ENCODE assay signal across 5 worm cellular contexts in the genomic region with DNA sequence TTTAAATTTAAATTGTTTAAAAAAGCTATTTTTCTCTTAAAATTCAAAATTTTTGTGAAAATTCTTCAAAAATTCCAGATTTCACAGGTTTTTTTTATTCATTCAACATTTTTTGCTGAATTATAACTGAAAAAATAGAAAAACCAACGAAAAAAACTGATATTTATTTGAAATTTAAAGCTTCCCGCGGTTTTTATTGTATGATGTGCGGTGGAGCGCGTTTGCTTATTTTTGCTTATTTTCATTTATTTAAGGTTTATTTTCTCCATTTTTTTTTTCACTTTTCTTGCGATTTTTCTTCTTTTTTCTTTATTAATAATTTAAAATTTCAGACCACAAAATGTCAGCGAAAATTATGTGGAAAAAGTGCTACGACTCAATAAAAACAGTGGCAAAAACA.
TF ChIP-seq lines count a peak whose summit lies in the region.

A gene (plus strand): TSS at position 327 of the 400 bp plus-strand sequence.

TF ChIP-seq in whole organism, L1 larva, 84 proteins besides CTCF, POLR2A, EP300 and RAD21 (continues in another document):
- TF ChIP-seq nhr-71 (tag; optimal IDR thresholded peaks at IDR 0.05; lab: Kevin White, UChicago) (no peak), tbx-2 (tag; optimal IDR thresholded peaks at IDR 0.05; lab: Kevin White, UChicago) (no peak), efl-1 (optimal IDR thresholded peaks at IDR 0.05; lab: Kevin White, UChicago) (peak; percentile 91 to 97), efl-1 (GFP tag; optimal IDR thresholded peaks at IDR 0.05 in 1 of 2; lab: Kevin White, UChicago) (peak; percentile 91 to 99), F16B12.6 (tag; optimal IDR thresholded peaks at IDR 0.05; lab: Kevin White, UChicago) (no peak), unc-130 (tag; optimal IDR thresholded peaks at IDR 0.05; lab: Kevin White, UChicago) (no peak), lsy-2 (tag; optimal IDR thresholded peaks at IDR 0.05; lab: Kevin White, UChicago) (peak; percentile 33 to 59), ceh-63 (GFP tag; optimal IDR thresholded peaks at IDR 0.05; lab: Kevin White, UChicago) (no peak), sup-37 (GFP tag; optimal IDR thresholded peaks at IDR 0.05; lab: Kevin White, UChicago) (no peak), lin-35 (GFP tag; optimal IDR thresholded peaks at IDR 0.05; lab: Kevin White, UChicago) (peak; percentile 80 to 92), nhr-20 (tag; optimal IDR thresholded peaks at IDR 0.05; lab: Kevin White, UChicago) (peak; percentile 25), swsn-7 (tag; optimal IDR thresholded peaks at IDR 0.05; lab: Kevin White, UChicago) (peak; percentile 17), nhr-11 (tag; optimal IDR thresholded peaks at IDR 0.05; lab: Kevin White, UChicago) (no peak), sox-4 (tag; optimal IDR thresholded peaks at IDR 0.05; lab: Kevin White, UChicago) (no peak), irx-1 (tag; optimal IDR thresholded peaks at IDR 0.05; lab: Kevin White, UChicago) (peak; percentile 4), xbp-1 (tag; optimal IDR thresholded peaks at IDR 0.05; lab: Kevin White, UChicago) (peak; percentile 9), nhr-85 (tag; lab: Kevin White, UChicago) (peak; percentile 48), unc-86 (tag; optimal IDR thresholded peaks at IDR 0.05; lab: Kevin White, UChicago) (no peak)

TF ChIP-seq in whole organism, L2 larva, 48 proteins besides CTCF, POLR2A, EP300 and RAD21:
- TF ChIP-seq C34F6.9 (tag; optimal IDR thresholded peaks at IDR 0.05; lab: Kevin White, UChicago) (peak; percentile 26), unc-55 (GFP tag; optimal IDR thresholded peaks at IDR 0.05; lab: Kevin White, UChicago) (peak; percentile 61), gmeb-1 (tag; optimal IDR thresholded peaks at IDR 0.05; lab: Kevin White, UChicago) (peak; percentile 91), fos-1 (tag; optimal IDR thresholded peaks at IDR 0.05; lab: Kevin White, UChicago) (no peak), nhr-10 (tag; optimal IDR thresholded peaks at IDR 0.05; lab: Kevin White, UChicago) (no peak)
TF ChIP-seq in whole organism, L2 larva: peak in this region for 3.

TF ChIP-seq in whole organism, L3 larva, 47 proteins besides CTCF, POLR2A, EP300 and RAD21:
- TF ChIP-seq pha-4 (tag; optimal IDR thresholded peaks at IDR 0.05; lab: Kevin White, UChicago) (peak; percentile 32), skn-1 (tag; optimal IDR thresholded peaks at IDR 0.05; lab: Kevin White, UChicago) (peak; percentile 52), ztf-11 (tag; optimal IDR thresholded peaks at IDR 0.05; lab: Kevin White, UChicago) (no peak)

TF ChIP-seq in whole organism, L4 larva, 104 proteins besides CTCF, POLR2A, EP300 and RAD21:
- TF ChIP-seq dpl-1 (GFP tag; optimal IDR thresholded peaks at IDR 0.05; lab: Kevin White, UChicago) (peak; percentile 86), lin-38 (GFP tag; IDR thresholded peaks at IDR 0.05; lab: Robert Waterston, UW) (peak; percentile 89), F10B5.3 (tag; optimal IDR thresholded peaks at IDR 0.05; lab: Kevin White, UChicago) (no peak)

TF ChIP-seq in whole organism, young adult, 124 proteins besides CTCF, POLR2A, EP300 and RAD21:
- TF ChIP-seq lin-54 (GFP tag; optimal IDR thresholded peaks at IDR 0.05; lab: Kevin White, UChicago) (peak; percentile 50), mcd-1 (GFP tag; IDR thresholded peaks at IDR 0.05; lab: Robert Waterston, UW) (peak; percentile 85), dpl-1 (GFP tag; optimal IDR thresholded peaks at IDR 0.05; lab: Kevin White, UChicago) (peak; percentile 54), efl-1 (GFP tag; optimal IDR thresholded peaks at IDR 0.05; lab: Kevin White, UChicago) (peak; percentile 30), zfh-2 (GFP tag; conservative IDR thresholded peaks at IDR 0.05; lab: Robert Waterston, UW) (no peak), ets-4 (GFP tag; optimal IDR thresholded peaks at IDR 0.05; lab: Kevin White, UChicago) (no peak)
TF ChIP-seq in whole organism, young adult: peak in this region for 4.
